Worm (Caenorhabditis elegans): Measurements from ENCODE around the gene T04F3.4.

Gene T04F3.4

ce11 chrV:11798320-11798719 is 35.5 kb upstream of the T04F3.4 start:
- TF ChIP-seq nhr-76 (tag; optimal IDR thresholded peaks at IDR 0.05) (no peak), zag-1 (tag; optimal IDR thresholded peaks at IDR 0.05) (no peak), dsc-1 (tag; optimal IDR thresholded peaks at IDR 0.05) (no peak), snpc-4 (tag; optimal IDR thresholded peaks at IDR 0.05) (no peak), ama-1 (optimal IDR thresholded peaks at IDR 0.05) (no peak), nhr-20 (tag; optimal IDR thresholded peaks at IDR 0.05) (peak; percentile 67), lir-3 (tag; optimal IDR thresholded peaks at IDR 0.05; ENCODE audit: poor library complexity) (peak; percentile 20), efl-1 (optimal IDR thresholded peaks at IDR 0.05) (no peak), efl-1 (GFP tag; optimal IDR thresholded peaks at IDR 0.05 in 1 of 2) (peak in 1 of 2 experiments; percentile 80), lin-35 (GFP tag; optimal IDR thresholded peaks at IDR 0.05) (peak in 1 of 2 experiments; percentile 53), ztf-11 (tag; optimal IDR thresholded peaks at IDR 0.05) (no peak), fos-1 (tag; optimal IDR thresholded peaks at IDR 0.05) (no peak), nhr-19 (GFP tag; conservative IDR thresholded peaks at IDR 0.05) (peak; percentile 26; the same call in 1 of the 2 replicates), snu-23 (GFP tag; optimal IDR thresholded peaks at IDR 0.05) (peak; percentile 21), nhr-85 (tag) (peak; percentile 74), ztf-4 (tag; optimal IDR thresholded peaks at IDR 0.05) (no peak), egl-27 (tag; optimal IDR thresholded peaks at IDR 0.05) (no peak), sup-37 (GFP tag; optimal IDR thresholded peaks at IDR 0.05) (no peak), elt-3 (tag; optimal IDR thresholded peaks at IDR 0.05) (peak in 1 of 6 experiments; percentile 19), lin-14 (GFP tag; optimal IDR thresholded peaks at IDR 0.05) (peak; percentile 24), lin-39 (tag; optimal IDR thresholded peaks at IDR 0.05) (no peak), Y116A8C.19 (tag; optimal IDR thresholded peaks at IDR 0.05; ENCODE audit: borderline replicate concordance) (no peak), aly-2 (tag; optimal IDR thresholded peaks at IDR 0.05) (no peak), tbx-2 (tag; optimal IDR thresholded peaks at IDR 0.05) (no peak), vab-15 (tag; optimal IDR thresholded peaks at IDR 0.05) (no peak), nhr-28 (tag; optimal IDR thresholded peaks at IDR 0.05) (no peak), unc-130 (tag; optimal IDR thresholded peaks at IDR 0.05) (no peak), unc-98 (GFP tag; IDR thresholded peaks at IDR 0.05) (no peak), zip-4 (GFP tag; optimal IDR thresholded peaks at IDR 0.05) (no peak), nhr-71 (tag; optimal IDR thresholded peaks at IDR 0.05) (peak; percentile 73), pag-3 (tag; optimal IDR thresholded peaks at IDR 0.05; ENCODE audit: borderline replicate concordance, insufficient read depth) (peak; percentile 77), tlp-1 (tag; optimal IDR thresholded peaks at IDR 0.05) (no peak), ceh-8 (GFP tag; optimal IDR thresholded peaks at IDR 0.05) (no peak), dpl-1 (GFP tag; optimal IDR thresholded peaks at IDR 0.05) (no peak), mep-1 (tag; optimal IDR thresholded peaks at IDR 0.05) (no peak), efl-3 (GFP tag; optimal IDR thresholded peaks at IDR 0.05) (no peak), unc-86 (tag; optimal IDR thresholded peaks at IDR 0.05) (no peak), nhr-90 (tag; optimal IDR thresholded peaks at IDR 0.05; ENCODE audit: poor library complexity) (no peak)

- TF ChIP-seq lin-14 (GFP tag; optimal IDR thresholded peaks at IDR 0.05) (peak; percentile 27), blmp-1 (tag; optimal IDR thresholded peaks at IDR 0.05) (peak; percentile 60), pax-3 (tag; optimal IDR thresholded peaks at IDR 0.05) (no peak), nhr-85 (tag) (peak; percentile 46), efl-1 (optimal IDR thresholded peaks at IDR 0.05) (no peak), efl-1 (GFP tag; optimal IDR thresholded peaks at IDR 0.05 in 1 of 2) (peak in 1 of 2 experiments; percentile 93), nhr-20 (tag; optimal IDR thresholded peaks at IDR 0.05) (peak; percentile 46), ztf-4 (tag; optimal IDR thresholded peaks at IDR 0.05) (no peak)
These were observed 34.5 kb upstream of the T04F3.4 start for ce11 chrV:11797272-11797855.
